In genomic region chrV:5963696-5964095, ce11 we compare ENCODE assay signal across 1 worm cellular context.
TF ChIP-seq lines count a peak whose summit lies in the region.

Gene pcm-1, minus strand, starts transcription at chrV:5963882.

TF ChIP-seq in whole organism, L1 larva, 84 proteins besides CTCF, POLR2A, EP300 and RAD21 (continued from another document):
- TF ChIP-seq mep-1 (tag; optimal IDR thresholded peaks at IDR 0.05; lab: Kevin White, UChicago) (peak; percentile 11), efl-3 (GFP tag; optimal IDR thresholded peaks at IDR 0.05; lab: Kevin White, UChicago) (no peak), lsy-2 (tag; optimal IDR thresholded peaks at IDR 0.05; lab: Kevin White, UChicago) (peak; percentile 5 to 37), sox-4 (tag; optimal IDR thresholded peaks at IDR 0.05; lab: Kevin White, UChicago) (no peak), C16A3.4 (tag; optimal IDR thresholded peaks at IDR 0.05; lab: Kevin White, UChicago) (no peak), tbx-2 (tag; optimal IDR thresholded peaks at IDR 0.05; lab: Kevin White, UChicago) (no peak), unc-62 (GFP tag; optimal IDR thresholded peaks at IDR 0.05; lab: Kevin White, UChicago) (no peak), egl-13 (tag; optimal IDR thresholded peaks at IDR 0.05; lab: Kevin White, UChicago) (no peak), snu-23 (GFP tag; optimal IDR thresholded peaks at IDR 0.05; lab: Kevin White, UChicago) (peak; percentile 45), nhr-20 (tag; optimal IDR thresholded peaks at IDR 0.05; lab: Kevin White, UChicago) (no peak), fkh-8 (tag; optimal IDR thresholded peaks at IDR 0.05; lab: Kevin White, UChicago) (no peak), nhr-12 (tag; optimal IDR thresholded peaks at IDR 0.05; lab: Kevin White, UChicago) (no peak), ets-5 (GFP tag; IDR thresholded peaks at IDR 0.05; lab: Robert Waterston, UW) (no peak), ztf-11 (tag; optimal IDR thresholded peaks at IDR 0.05; lab: Kevin White, UChicago) (no peak), dpl-1 (GFP tag; optimal IDR thresholded peaks at IDR 0.05; lab: Kevin White, UChicago) (peak in 1 of 3 experiments; percentile 34), fkh-10 (GFP tag; optimal IDR thresholded peaks at IDR 0.05; lab: Kevin White, UChicago) (no peak), pag-3 (tag; optimal IDR thresholded peaks at IDR 0.05; lab: Kevin White, UChicago; ENCODE audit: borderline replicate concordance, insufficient read depth) (no peak), sptf-1 (tag; optimal IDR thresholded peaks at IDR 0.05; lab: Kevin White, UChicago) (no peak), nhr-28 (tag; optimal IDR thresholded peaks at IDR 0.05; lab: Kevin White, UChicago) (no peak), xbp-1 (tag; optimal IDR thresholded peaks at IDR 0.05; lab: Kevin White, UChicago) (no peak), elt-2 (tag; optimal IDR thresholded peaks at IDR 0.05; lab: Kevin White, UChicago) (no peak), grh-1 (GFP tag; IDR thresholded peaks at IDR 0.05; lab: Robert Waterston, UW) (no peak), C04F5.9 (tag; optimal IDR thresholded peaks at IDR 0.05; lab: Kevin White, UChicago) (no peak), hlh-4 (tag; optimal IDR thresholded peaks at IDR 0.05; lab: Kevin White, UChicago) (no peak), nhr-11 (tag; optimal IDR thresholded peaks at IDR 0.05; lab: Kevin White, UChicago) (no peak), nhr-76 (tag; optimal IDR thresholded peaks at IDR 0.05; lab: Kevin White, UChicago) (no peak), F16B12.6 (tag; optimal IDR thresholded peaks at IDR 0.05; lab: Kevin White, UChicago) (no peak), ama-1 (optimal IDR thresholded peaks at IDR 0.05; lab: Kevin White, UChicago) (no peak), elt-3 (tag; optimal IDR thresholded peaks at IDR 0.05; lab: Kevin White, UChicago) (no peak), ztf-4 (tag; optimal IDR thresholded peaks at IDR 0.05; lab: Kevin White, UChicago) (no peak)
TF ChIP-seq in whole organism, L1 larva: peak in this region for 14.
